Fruit fly (Drosophila melanogaster) Kc167 (cell line): Measurements from ENCODE around the gene CG17593.

ENCODE experiments used
- Sin3A ChIP-seq: fragments of >200 bp; optimal IDR thresholded peaks from 2 replicates; lab custom pipeline; 2018; ENCODE audit warnings: missing external identifiers
- h ChIP-seq: fragments of >200 bp; optimal IDR thresholded peaks from 3 replicates; lab custom pipeline; 2018; ENCODE audit warnings: missing external identifiers
- insv ChIP-seq: fragments of >200 bp; optimal IDR thresholded peaks from 3 replicates; lab custom pipeline; 2018; ENCODE audit warnings: missing external identifiers
- psq ChIP-seq: fragments of >200 bp; optimal IDR thresholded peaks from 2 replicates; lab custom pipeline; 2017; ENCODE audit warnings: missing external identifiers
- ttk ChIP-seq: sonication (Bioruptor generic); optimal IDR thresholded peaks from 2 replicates; lab custom pipeline; 2017; ENCODE audit warnings: missing external identifiers

- TF ChIP-seq h (lab: Kevin White, UChicago) (no peak), ttk (lab: Kevin White, UChicago) (no peak), psq (lab: Kevin White, UChicago) (no peak), Sin3A (no peak), insv (lab: Kevin White, UChicago) (no peak)
Measured at dm6 chr2L:3519551-3519950, 4.9 kb downstream of the CG17593 start, which contains the start of the genes CG3213 and CG8851.
